Fruit fly (Drosophila melanogaster) whole organism, embryonic: ENCODE results near the gene CG1986.
A peak's percentile ranks its signal among the peaks of the same experiment; 100 is the strongest.

ENCODE experiments used
- Antp ChIP-seq: fragments of 200-800 bp; sonication (Bioruptor generic); optimal IDR thresholded peaks from 3 replicates; lab custom pipeline; 2016; ENCODE audit warnings: missing biosample characterization, missing genetic modification characterization
- Awh ChIP-seq: fragments of 200-800 bp; sonication (Bioruptor generic); IDR thresholded peaks from 2 replicates; pipeline ENCODE4, ENCODE4 v1.3.6; 2022; ENCODE audit warnings: missing biosample characterization, missing genetic modification characterization
- CG10267 ChIP-seq: fragments of 200-800 bp; sonication (Bioruptor generic); optimal IDR thresholded peaks from 2 replicates; lab custom pipeline; 2018; ENCODE audit warnings: missing biosample characterization, mild to moderate bottlenecking, missing genetic modification characterization, moderate library complexity
- CG13296 ChIP-seq: fragments of 200-800 bp; sonication (Bioruptor generic); optimal IDR thresholded peaks from 3 replicates; lab custom pipeline; 2018; ENCODE audit warnings: missing biosample characterization, mild to moderate bottlenecking, missing genetic modification characterization
- CG16815 ChIP-seq: fragments of 200-800 bp; sonication (Bioruptor generic); optimal IDR thresholded peaks from 3 replicates; lab custom pipeline; 2017; ENCODE audit warnings: missing biosample characterization, mild to moderate bottlenecking, missing genetic modification characterization
- CG17568 ChIP-seq: fragments of 200-800 bp; sonication (Bioruptor generic); optimal IDR thresholded peaks from 2 replicates; lab custom pipeline; 2018; ENCODE audit warnings: missing biosample characterization, mild to moderate bottlenecking, missing genetic modification characterization, moderate library complexity
- CG17802 ChIP-seq: fragments of 200-800 bp; sonication (Bioruptor generic); optimal IDR thresholded peaks from 2 replicates; lab custom pipeline; 2018; ENCODE audit warnings: missing biosample characterization, mild to moderate bottlenecking, missing genetic modification characterization, moderate library complexity
- CG31441 ChIP-seq: fragments of 200-800 bp; sonication (Bioruptor generic); IDR thresholded peaks from 2 replicates; pipeline ENCODE4 v1.3.6; 2022; ENCODE audit warnings: missing biosample characterization, missing genetic modification characterization
- CG3163 ChIP-seq: fragments of 200-800 bp; sonication (Bioruptor generic); optimal IDR thresholded peaks from 3 replicates; lab custom pipeline; 2016; ENCODE audit warnings: missing biosample characterization, missing genetic modification characterization
- CG3838 ChIP-seq: fragments of 200-800 bp; sonication (Bioruptor generic); optimal IDR thresholded peaks from 3 replicates; lab custom pipeline; 2016; ENCODE audit warnings: missing biosample characterization, missing genetic modification characterization
- CG4820 ChIP-seq: fragments of 200-800 bp; sonication (Bioruptor generic); optimal IDR thresholded peaks from 3 replicates; lab custom pipeline; 2016; ENCODE audit warnings: missing biosample characterization, missing genetic modification characterization
- CG5245 ChIP-seq: fragments of 200-800 bp; sonication (Bioruptor generic); optimal IDR thresholded peaks from 3 replicates; lab custom pipeline; 2016; ENCODE audit warnings: missing biosample characterization, missing genetic modification characterization
- CG5953 ChIP-seq: fragments of 200-800 bp; sonication (Bioruptor generic); IDR thresholded peaks from 2 replicates; pipeline ENCODE4 v1.3.6; 2022; ENCODE audit warnings: missing biosample characterization, missing genetic modification characterization
- CG6791 ChIP-seq: fragments of 200-800 bp; sonication (Bioruptor generic); IDR thresholded peaks from 3 replicates; pipeline ENCODE4 v1.3.6; 2022; ENCODE audit warnings: missing biosample characterization, missing genetic modification characterization; ENCODE audit not compliant: partially characterized antibody
- CG7987 ChIP-seq: fragments of 200-800 bp; sonication (Bioruptor generic); optimal IDR thresholded peaks from 2 replicates; lab custom pipeline; 2018; ENCODE audit warnings: missing biosample characterization, mild to moderate bottlenecking, missing genetic modification characterization, moderate library complexity
- CG9215 ChIP-seq: fragments of 200-800 bp; sonication (Bioruptor generic); IDR thresholded peaks from 2 replicates; pipeline ENCODE4 v1.3.6; 2022; ENCODE audit warnings: missing biosample characterization, missing genetic modification characterization
- CG9609 ChIP-seq: fragments of 200-800 bp; sonication (Bioruptor generic); optimal IDR thresholded peaks from 3 replicates; lab custom pipeline; 2016; ENCODE audit warnings: missing biosample characterization, missing genetic modification characterization
- Dip3 ChIP-seq: fragments of 200-800 bp; sonication (Bioruptor generic); optimal IDR thresholded peaks from 3 replicates; lab custom pipeline; 2016; ENCODE audit warnings: missing biosample characterization, missing genetic modification characterization
- Doc2 ChIP-seq: fragments of 200-800 bp; sonication (Bioruptor generic); IDR thresholded peaks from 2 replicates; pipeline ENCODE4 v1.3.6; 2022; ENCODE audit warnings: missing biosample characterization, missing genetic modification characterization
- Doc3 ChIP-seq: fragments of 200-800 bp; sonication (Bioruptor generic); IDR thresholded peaks from 3 replicates; pipeline ENCODE4 v1.3.6; 2022; ENCODE audit warnings: missing biosample characterization, missing genetic modification characterization; ENCODE audit not compliant: partially characterized antibody
- Dp ChIP-seq: fragments of 200-800 bp; sonication (Bioruptor generic); optimal IDR thresholded peaks from 2 replicates; lab custom pipeline; 2018; ENCODE audit warnings: missing biosample characterization, mild to moderate bottlenecking, missing genetic modification characterization, moderate library complexity
- Fer2 ChIP-seq: fragments of 200-800 bp; sonication (Bioruptor generic); optimal IDR thresholded peaks from 2 replicates; lab custom pipeline; 2018; ENCODE audit warnings: missing biosample characterization, mild to moderate bottlenecking, missing genetic modification characterization, moderate library complexity
- Hand ChIP-seq: fragments of 200-800 bp; sonication (Bioruptor generic); optimal IDR thresholded peaks from 2 replicates; lab custom pipeline; 2017; ENCODE audit warnings: mild to moderate bottlenecking, missing biosample characterization, missing genetic modification reagents, missing genetic modification characterization
- Kr ChIP-seq: fragments of 200-800 bp; sonication (Bioruptor generic); optimal IDR thresholded peaks from 2 replicates; lab custom pipeline; 2017; ENCODE audit warnings: missing biosample characterization, mild to moderate bottlenecking, missing genetic modification characterization
- Meics ChIP-seq: fragments of 200-800 bp; sonication (Bioruptor generic); optimal IDR thresholded peaks from 2 replicates; lab custom pipeline; 2017; ENCODE audit warnings: missing biosample characterization, mild to moderate bottlenecking, missing genetic modification characterization
- NK7.1 ChIP-seq: fragments of 200-800 bp; sonication (Bioruptor generic); optimal IDR thresholded peaks from 3 replicates; lab custom pipeline; 2016; ENCODE audit warnings: missing biosample characterization, missing genetic modification characterization
- Rfx ChIP-seq: fragments of 200-800 bp; sonication (Bioruptor generic); IDR thresholded peaks from 2 replicates; pipeline ENCODE4 v1.3.6; 2022; ENCODE audit warnings: missing biosample characterization, missing genetic modification characterization
- Sin3A ChIP-seq: fragments of >200 bp; optimal IDR thresholded peaks from 2 replicates; lab custom pipeline; 2018
- Sox102F ChIP-seq: fragments of 200-800 bp; sonication (Bioruptor generic); optimal IDR thresholded peaks from 2 replicates; lab custom pipeline; 2018; ENCODE audit warnings: missing biosample characterization, mild to moderate bottlenecking, missing genetic modification characterization, moderate library complexity
- Xbp1 ChIP-seq: fragments of 200-800 bp; sonication (Bioruptor generic); optimal IDR thresholded peaks from 3 replicates; lab custom pipeline; 2016; ENCODE audit warnings: missing biosample characterization, mild to moderate bottlenecking, missing genetic modification characterization
- Xrp1 ChIP-seq: fragments of 200-800 bp; sonication (Bioruptor generic); IDR thresholded peaks from 2 replicates; pipeline ENCODE4 v1.3.6; 2022; ENCODE audit warnings: missing biosample characterization, missing genetic modification characterization
- abd-A ChIP-seq: fragments of 200-800 bp; sonication (Bioruptor generic); optimal IDR thresholded peaks from 3 replicates; lab custom pipeline; 2019; ENCODE audit warnings: missing biosample characterization, mild to moderate bottlenecking, missing genetic modification characterization, moderate library complexity
- br ChIP-seq: fragments of >200 bp; optimal IDR thresholded peaks from 2 replicates; lab custom pipeline; 2017
- caup ChIP-seq: fragments of 200-800 bp; sonication (Bioruptor generic); optimal IDR thresholded peaks from 3 replicates; lab custom pipeline; 2017; ENCODE audit warnings: missing biosample characterization, mild to moderate bottlenecking, missing genetic modification characterization, moderate library complexity; ENCODE audit not compliant: severe bottlenecking
- cg ChIP-seq: fragments of 200-800 bp; sonication (Bioruptor generic); optimal IDR thresholded peaks from 3 replicates; lab custom pipeline; 2019; ENCODE audit warnings: missing biosample characterization, mild to moderate bottlenecking, missing genetic modification characterization, moderate library complexity
- corto ChIP-seq: fragments of 200-800 bp; sonication (Bioruptor generic); optimal IDR thresholded peaks from 2 replicates; lab custom pipeline; 2016; ENCODE audit warnings: missing biosample characterization, mild to moderate bottlenecking, missing genetic modification characterization, moderate library complexity
- dmrt11E ChIP-seq: fragments of 200-800 bp; sonication (Bioruptor generic); optimal IDR thresholded peaks from 3 replicates; lab custom pipeline; 2018; ENCODE audit warnings: missing biosample characterization, mild to moderate bottlenecking, missing genetic modification characterization, moderate library complexity
- dmrt99B ChIP-seq: fragments of 200-800 bp; sonication (Bioruptor generic); optimal IDR thresholded peaks from 2 replicates; lab custom pipeline; 2018; ENCODE audit warnings: missing biosample characterization, mild to moderate bottlenecking, missing genetic modification characterization, moderate library complexity
- esg ChIP-seq: fragments of 200-800 bp; sonication (Bioruptor generic); conservative IDR thresholded peaks from 2 replicates; pipeline ENCODE4 v1.3.6; 2022; ENCODE audit warnings: missing biosample characterization, missing genetic modification characterization
- ewg ChIP-seq: fragments of 200-800 bp; sonication (Bioruptor generic); optimal IDR thresholded peaks from 3 replicates; lab custom pipeline; 2017; ENCODE audit warnings: mild to moderate bottlenecking, missing biosample characterization, missing genetic modification reagents, missing genetic modification characterization
- fd3F ChIP-seq: fragments of 200-800 bp; sonication (Bioruptor generic); optimal IDR thresholded peaks from 2 replicates; lab custom pipeline; 2018; ENCODE audit warnings: missing biosample characterization, mild to moderate bottlenecking, missing genetic modification characterization, moderate library complexity
- gfzf ChIP-seq: fragments of 200-800 bp; sonication (Bioruptor generic); optimal IDR thresholded peaks from 2 replicates; lab custom pipeline; 2016; ENCODE audit warnings: missing biosample characterization, mild to moderate bottlenecking, missing genetic modification characterization, moderate library complexity
- inv ChIP-seq: fragments of 200-800 bp; sonication (Bioruptor generic); IDR thresholded peaks from 2 replicates; pipeline ENCODE4 v1.3.6; 2022; ENCODE audit warnings: missing biosample characterization, missing genetic modification characterization; ENCODE audit not compliant: partially characterized antibody
- luna ChIP-seq: fragments of 200-800 bp; sonication (Bioruptor generic); optimal IDR thresholded peaks from 2 replicates; lab custom pipeline; 2016; ENCODE audit warnings: missing biosample characterization, missing genetic modification characterization
- mirr ChIP-seq: fragments of 200-800 bp; sonication (Bioruptor generic); optimal IDR thresholded peaks from 3 replicates; lab custom pipeline; 2018; ENCODE audit warnings: missing biosample characterization, mild to moderate bottlenecking, missing genetic modification characterization
- nmo ChIP-seq: fragments of 200-800 bp; sonication (Bioruptor generic); optimal IDR thresholded peaks from 2 replicates; lab custom pipeline; 2018; ENCODE audit warnings: missing biosample characterization, mild to moderate bottlenecking, missing genetic modification characterization, moderate library complexity
- org-1 ChIP-seq: fragments of 200-800 bp; sonication (Bioruptor generic); optimal IDR thresholded peaks from 2 replicates; lab custom pipeline; 2017; ENCODE audit warnings: missing biosample characterization, missing genetic modification characterization
- prd ChIP-seq, 3 experiments: fragments of >200 bp in 2 of 3; fragments of 200-800 bp in 1 of 3; sonication (Bioruptor generic) in 1 of 3; optimal IDR thresholded peaks in 2 of 3; IDR thresholded peaks in 1 of 3; 2 replicates in 2 of 3; 3 replicates in 1 of 3; pipeline versions ENCODE4 v1.3.6 to Lab custom; 2017 to 2022; ENCODE audit warnings: missing biosample characterization in 1 of 3, missing genetic modification characterization in 1 of 3
- ro ChIP-seq: fragments of 200-800 bp; sonication (Bioruptor generic); IDR thresholded peaks from 2 replicates; pipeline ENCODE4 v1.3.6; 2022; ENCODE audit warnings: missing biosample characterization, missing genetic modification characterization
- shn ChIP-seq: fragments of 200-800 bp; sonication (Bioruptor generic); optimal IDR thresholded peaks from 3 replicates; lab custom pipeline; 2016; ENCODE audit warnings: missing biosample characterization, missing genetic modification characterization
- zfh2 ChIP-seq: fragments of 200-800 bp; sonication (Bioruptor generic); optimal IDR thresholded peaks from 2 replicates; lab custom pipeline; 2016; ENCODE audit warnings: missing biosample characterization, missing genetic modification characterization

The CG1986 gene

dm6 chrX:9911751-9912150 lies 825 bp upstream of the CG1986 start (continued):
- TF ChIP-seq CG3163 (no peak), CG31441 (peak; percentile 27; the same call in 1 of the 2 replicates), Doc2 (GFP tag; lab: Robert Waterston, UW) (no peak), Dip3 (GFP tag; lab: Kevin White, UChicago) (no peak), shn (GFP tag; lab: Kevin White, UChicago) (no peak), caup (GFP tag; lab: Kevin White, UChicago) (no peak), NK7.1 (GFP tag; lab: Kevin White, UChicago) (no peak), Fer2 (tag; lab: Kevin White, UChicago) (no peak), CG7987 (GFP tag; lab: Kevin White, UChicago) (no peak), Sin3A (lab: Kevin White, UChicago) (no peak), org-1 (no peak), dmrt99B (tag; lab: Kevin White, UChicago) (peak; percentile 63), CG6791 (GFP tag; lab: Robert Waterston, UW) (no peak), Rfx (GFP tag; lab: Robert Waterston, UW) (no peak), CG5953 (GFP tag; lab: Robert Waterston, UW) (no peak), cg (GFP tag; lab: Kevin White, UChicago) (no peak), Sox102F (GFP tag; lab: Kevin White, UChicago) (peak; percentile 69), CG13296 (GFP tag; lab: Kevin White, UChicago) (no peak), corto (GFP tag; lab: Kevin White, UChicago) (no peak), Xrp1 (GFP tag; lab: Robert Waterston, UW) (0 out of 2 replicates have a peak, but pooled peaks have one; percentile 28), zfh2 (GFP tag; lab: Kevin White, UChicago) (no peak), CG3838 (GFP tag; lab: Kevin White, UChicago) (no peak), prd (optimal IDR thresholded peaks at IDR 0.05; lab: Kevin White, UChicago) (no peak), prd (GFP tag; IDR thresholded peaks at IDR 0.05; lab: Robert Waterston, UW) (no peak; the same call in 2 of the 3 replicates), br (no peak), CG9215 (GFP tag; lab: Robert Waterston, UW) (no peak), CG16815 (GFP tag; lab: Kevin White, UChicago) (no peak), fd3F (no peak), gfzf (GFP tag; lab: Kevin White, UChicago) (no peak), luna (no peak), Kr (GFP tag; lab: Kevin White, UChicago) (no peak), nmo (GFP tag; lab: Kevin White, UChicago) (peak; percentile 62), Dp (GFP tag; lab: Kevin White, UChicago) (no peak), CG10267 (tag; lab: Kevin White, UChicago) (peak; percentile 8), Xbp1 (peak; percentile 1), abd-A (tag; lab: Kevin White, UChicago) (no peak), ewg (GFP tag; lab: Kevin White, UChicago) (peak; percentile 9), CG5245 (no peak), CG9609 (GFP tag; lab: Kevin White, UChicago) (no peak), Doc3 (no peak), mirr (no peak), inv (GFP tag; lab: Robert Waterston, UW) (no peak), CG4820 (GFP tag; lab: Kevin White, UChicago) (peak; percentile 3), CG17568 (GFP tag; lab: Kevin White, UChicago) (no peak), dmrt11E (tag; lab: Kevin White, UChicago) (no peak), Awh (GFP tag; lab: Robert Waterston, UW) (peak; percentile 42; the same call in 1 of the 2 replicates), CG17802 (tag; lab: Kevin White, UChicago) (no peak), Antp (GFP tag; lab: Kevin White, UChicago) (no peak), esg (GFP tag; lab: Robert Waterston, UW) (no peak), Hand (GFP tag; lab: Kevin White, UChicago) (no peak), ro (GFP tag; lab: Robert Waterston, UW) (no peak), Meics (GFP tag; lab: Kevin White, UChicago) (no peak)
